Worm (Caenorhabditis elegans): ENCODE results near the gene maa-1.

- TF ChIP-seq ama-1 (optimal IDR thresholded peaks at IDR 0.05) (no peak), sea-1 (GFP tag; conservative IDR thresholded peaks at IDR 0.05) (no peak), pes-1 (GFP tag; IDR thresholded peaks at IDR 0.05) (no peak), B0310.2 (tag; optimal IDR thresholded peaks at IDR 0.05) (no peak), F13C5.2 (tag; optimal IDR thresholded peaks at IDR 0.05) (no peak), hmg-4 (GFP tag; optimal IDR thresholded peaks at IDR 0.05) (no peak), tbx-11 (GFP tag; IDR thresholded peaks at IDR 0.05) (no peak), hmbx-1 (tag; optimal IDR thresholded peaks at IDR 0.05) (no peak)
These were observed 3.8 kb upstream of the maa-1 start, which contains the start of gene rsp-8 for ce11 chrIII:11826118-11826517.
